Fruit fly (Drosophila melanogaster): ENCODE measurements around the gene PH4alphaMP.

PH4alphaMP gene

DNA sequence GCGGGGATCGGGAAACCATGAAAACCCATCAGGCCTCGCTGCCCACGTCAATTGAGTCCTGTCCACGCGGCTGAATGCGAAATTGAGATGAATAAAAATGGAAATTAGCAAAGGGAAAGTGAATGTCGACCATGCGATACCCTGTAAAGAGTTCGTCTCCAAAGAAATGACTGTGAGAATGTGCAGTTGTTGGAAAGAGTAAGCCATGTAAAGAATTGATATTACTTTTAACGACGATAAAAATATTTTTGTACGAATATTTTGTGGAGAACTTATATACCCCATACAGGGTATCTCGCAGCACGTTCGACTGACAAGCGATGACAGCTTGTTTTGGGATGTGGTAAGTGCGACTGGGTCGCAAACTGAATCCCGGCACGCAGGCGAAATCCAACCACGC, 5.2 kb upstream of the PH4alphaMP start (continued):
- TF ChIP-seq vvl (GFP tag; IDR thresholded peaks at IDR 0.05), result peak; percentile 65
- peak; percentile 26 for TF ChIP-seq CG7786 (GFP tag; optimal IDR thresholded peaks at IDR 0.05)
- TF ChIP-seq zfh1 (GFP tag; IDR thresholded peaks at IDR 0.05), result peak; percentile 71
- TF ChIP-seq Hey (tag; optimal IDR thresholded peaks at IDR 0.05), result no peak

DNA sequence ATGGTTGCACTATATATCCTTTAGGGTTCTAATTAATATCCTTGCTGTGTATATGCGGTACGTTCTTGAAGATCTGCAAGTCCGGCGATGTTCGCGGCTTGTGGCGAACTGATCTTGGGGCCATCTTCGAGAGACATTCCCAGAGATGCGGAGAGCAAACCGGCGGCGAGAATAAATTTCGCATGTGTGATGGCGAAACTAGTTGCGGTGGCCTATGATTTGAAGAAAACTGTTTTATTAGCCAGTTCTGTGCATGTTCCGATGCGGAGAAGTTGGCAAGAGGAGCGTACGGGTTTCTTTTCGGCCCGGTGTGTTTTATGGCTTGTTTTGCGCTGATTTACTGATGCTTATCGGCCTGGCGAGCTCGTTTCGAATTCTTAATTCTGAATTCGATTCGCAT, 4.3 kb upstream of the PH4alphaMP start, which contains the start of gene PH4alphaNE1:
Gene PH4alphaNE1, minus strand, starts transcription at position 101 of the 400 bp plus-strand sequence.
- TF ChIP-seq crc (GFP tag; optimal IDR thresholded peaks at IDR 0.05) (no peak), Dek (tag; optimal IDR thresholded peaks at IDR 0.05) (no peak), CG30431 (GFP tag; optimal IDR thresholded peaks at IDR 0.05) (no peak), Elba2 (GFP tag; optimal IDR thresholded peaks at IDR 0.05) (no peak), dmrt11E (tag; optimal IDR thresholded peaks at IDR 0.05) (no peak), Fer1 (GFP tag; optimal IDR thresholded peaks at IDR 0.05) (no peak), CG16813 (GFP tag; IDR thresholded peaks at IDR 0.05; ENCODE audit: partially characterized antibody) (no peak), dysf (GFP tag; IDR thresholded peaks at IDR 0.05) (no peak), CG5245 (GFP tag; optimal IDR thresholded peaks at IDR 0.05) (no peak), al (GFP tag; IDR thresholded peaks at IDR 0.05) (no peak), CG12769 (tag; optimal IDR thresholded peaks at IDR 0.05) (no peak), Lhr (GFP tag; optimal IDR thresholded peaks at IDR 0.05) (no peak), Drgx (GFP tag; IDR thresholded peaks at IDR 0.05) (no peak), CG1529 (GFP tag; optimal IDR thresholded peaks at IDR 0.05) (no peak), tin (GFP tag; optimal IDR thresholded peaks at IDR 0.05) (no peak), CG13624 (GFP tag; optimal IDR thresholded peaks at IDR 0.05) (no peak)

DNA sequence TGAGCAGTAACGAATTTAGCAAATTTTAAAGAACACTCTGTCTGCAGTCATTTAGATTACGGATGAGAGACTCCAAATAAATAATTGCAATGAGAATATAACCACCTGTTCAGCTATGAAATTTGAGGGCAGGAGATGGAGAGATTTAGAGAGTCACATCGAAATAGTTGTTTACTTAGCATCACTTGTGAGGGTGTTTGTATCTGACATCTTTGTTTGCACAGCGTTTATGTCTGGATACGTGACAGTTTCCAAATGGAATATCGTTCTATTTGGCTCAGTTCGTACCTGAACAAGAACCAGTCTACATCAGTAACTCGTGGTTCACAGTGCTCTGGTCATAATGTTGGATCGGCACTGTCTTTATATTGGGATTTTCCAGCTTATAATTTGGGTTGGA, 6.2 kb downstream of the PH4alphaMP start, which contains the start of gene PH4alphaSG2:
Gene PH4alphaSG2, plus strand, starts transcription at position 278 of the 400 bp plus-strand sequence.
- peak in 1 of 2 experiments; percentile 17 for TF ChIP-seq bsh (GFP tag; optimal IDR thresholded peaks at IDR 0.05)
- 0 out of 2 replicates have a peak, but pooled peaks have one; percentile 25 for TF ChIP-seq Xrp1 (GFP tag; IDR thresholded peaks at IDR 0.05)
- TF ChIP-seq CG15601 (tag; optimal IDR thresholded peaks at IDR 0.05), result peak; percentile 44
- no peak for TF ChIP-seq Hsf (GFP tag; optimal IDR thresholded peaks at IDR 0.05)
- TF ChIP-seq sens (GFP tag), result peak; percentile 67
- TF ChIP-seq trem (tag; optimal IDR thresholded peaks at IDR 0.05), result no peak
- TF ChIP-seq PHDP (tag; optimal IDR thresholded peaks at IDR 0.05), result no peak
- peak; percentile 1 for TF ChIP-seq cwo (GFP tag; optimal IDR thresholded peaks at IDR 0.05)
- TF ChIP-seq CG4617 (GFP tag; optimal IDR thresholded peaks at IDR 0.05; ENCODE audit: borderline replicate concordance), result no peak
- TF ChIP-seq HHEX (GFP tag; optimal IDR thresholded peaks at IDR 0.05), result peak; percentile 5
- peak; percentile 13 for TF ChIP-seq bcd (GFP tag; optimal IDR thresholded peaks at IDR 0.05)
- peak; percentile 48 for TF ChIP-seq CG6813 (GFP tag; optimal IDR thresholded peaks at IDR 0.05)
- TF ChIP-seq CG18619 (GFP tag; optimal IDR thresholded peaks at IDR 0.05), result peak; percentile 20
- peak; percentile 29 for TF ChIP-seq CG15514 (GFP tag; optimal IDR thresholded peaks at IDR 0.05)
- TF ChIP-seq mld (GFP tag; IDR thresholded peaks at IDR 0.05; ENCODE audit: partially characterized antibody), result no peak
- peak; percentile 71 for TF ChIP-seq lab (GFP tag; optimal IDR thresholded peaks at IDR 0.05)
- TF ChIP-seq CG2120 (GFP tag; optimal IDR thresholded peaks at IDR 0.05), result peak; percentile 61
- TF ChIP-seq CG18599 (GFP tag; optimal IDR thresholded peaks at IDR 0.05), result peak; percentile 71
- TF ChIP-seq CG10209 (GFP tag; optimal IDR thresholded peaks at IDR 0.05), result peak; percentile 14
- TF ChIP-seq fd64A (GFP tag; optimal IDR thresholded peaks at IDR 0.05), result peak; percentile 5
- peak; percentile 11 for TF ChIP-seq Blimp-1 (GFP tag; optimal IDR thresholded peaks at IDR 0.05)
- no peak for TF ChIP-seq dysf (GFP tag; IDR thresholded peaks at IDR 0.05)
- TF ChIP-seq B-H2 (GFP tag; optimal IDR thresholded peaks at IDR 0.05), result peak; percentile 19
- peak; percentile 34 for TF ChIP-seq CG7786 (GFP tag; optimal IDR thresholded peaks at IDR 0.05)
- TF ChIP-seq pho (GFP tag; optimal IDR thresholded peaks at IDR 0.05), result peak; percentile 35
- peak; percentile 8 for TF ChIP-seq CG4707 (GFP tag; optimal IDR thresholded peaks at IDR 0.05)
- TF ChIP-seq lov (optimal IDR thresholded peaks at IDR 0.05), result no peak
- TF ChIP-seq lov (GFP tag; IDR thresholded peaks at IDR 0.05), result no peak
- no peak for TF ChIP-seq CG6689 (GFP tag; IDR thresholded peaks at IDR 0.05)
- peak; percentile 65 for TF ChIP-seq ATbp (GFP tag; optimal IDR thresholded peaks at IDR 0.05)
